Fruit fly (Drosophila melanogaster): ENCODE measurements around the gene Tbc1d8-9.

Tbc1d8-9 gene

dm6 chr3L:21343254-21344083 is at the start of gene Tbc1d8-9, which contains the start of gene CG32436:
Gene Tbc1d8-9, minus strand, starts transcription at chr3L:21343716.
Gene CG32436, plus strand, starts transcription at chr3L:21344033.
- TF ChIP-seq eg (GFP tag; IDR thresholded peaks at IDR 0.05) (no peak; the same call in 2 of the 3 replicates), Sox14 (GFP tag; optimal IDR thresholded peaks at IDR 0.05) (peak; percentile 92), CG8319 (GFP tag; optimal IDR thresholded peaks at IDR 0.05) (no peak), CG6276 (GFP tag; optimal IDR thresholded peaks at IDR 0.05) (no peak), vri (GFP tag; optimal IDR thresholded peaks at IDR 0.05) (peak; percentile 17), CG15336 (GFP tag; IDR thresholded peaks at IDR 0.05) (peak; percentile 49), CG6163 (GFP tag; IDR thresholded peaks at IDR 0.05) (0 out of 3 replicates have a peak, but pooled peaks have one; percentile 29), esn (GFP tag; optimal IDR thresholded peaks at IDR 0.05) (peak; percentile 15)

dm6 chr3L:21390431-21390830 is 46.9 kb upstream of the Tbc1d8-9 start:
- TF ChIP-seq CG11294 (GFP tag; IDR thresholded peaks at IDR 0.05), result no peak
- no peak for TF ChIP-seq Eip93F (GFP tag; optimal IDR thresholded peaks at IDR 0.05)
- TF ChIP-seq Hr39 (GFP tag; optimal IDR thresholded peaks at IDR 0.05), result no peak
- no peak for TF ChIP-seq CG32006 (GFP tag; optimal IDR thresholded peaks at IDR 0.05)
- TF ChIP-seq CG34406 (GFP tag; optimal IDR thresholded peaks at IDR 0.05), result no peak
- no peak for TF ChIP-seq CG6792 (GFP tag; optimal IDR thresholded peaks at IDR 0.05)

DNA sequence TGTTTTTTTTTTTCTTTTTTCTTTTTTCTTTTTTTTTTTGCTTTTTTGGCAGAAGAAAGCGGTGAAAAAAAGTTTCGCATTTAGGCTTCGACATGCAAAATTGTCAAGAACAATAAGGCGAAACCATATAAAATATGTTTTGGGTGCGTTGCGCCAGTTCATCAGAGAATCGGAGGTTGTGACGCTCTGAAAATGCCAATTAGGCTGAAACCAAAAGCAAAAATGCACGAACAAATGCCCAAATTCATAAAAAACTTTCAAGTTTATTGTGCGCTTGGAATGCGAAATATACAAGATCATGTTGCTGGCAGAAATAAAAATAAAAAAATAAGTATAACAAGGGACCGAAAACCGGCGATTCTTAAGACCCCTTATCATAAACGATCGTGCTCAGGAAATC is 46.2 kb upstream of the Tbc1d8-9 start:
- TF ChIP-seq Eip78C (GFP tag) (peak; percentile 26), Hr39 (GFP tag; optimal IDR thresholded peaks at IDR 0.05) (peak; percentile 20), esn (GFP tag; optimal IDR thresholded peaks at IDR 0.05) (peak; percentile 0), Sox102F (GFP tag; optimal IDR thresholded peaks at IDR 0.05) (peak; percentile 45), CG31627 (GFP tag; optimal IDR thresholded peaks at IDR 0.05) (peak; percentile 1), CG34406 (GFP tag; optimal IDR thresholded peaks at IDR 0.05) (peak; percentile 2), fkh (GFP tag; optimal IDR thresholded peaks at IDR 0.05) (no peak), achi (GFP tag; optimal IDR thresholded peaks at IDR 0.05) (no peak), svp (GFP tag) (peak; percentile 58), Met (GFP tag; optimal IDR thresholded peaks at IDR 0.05) (peak; percentile 24)

DNA sequence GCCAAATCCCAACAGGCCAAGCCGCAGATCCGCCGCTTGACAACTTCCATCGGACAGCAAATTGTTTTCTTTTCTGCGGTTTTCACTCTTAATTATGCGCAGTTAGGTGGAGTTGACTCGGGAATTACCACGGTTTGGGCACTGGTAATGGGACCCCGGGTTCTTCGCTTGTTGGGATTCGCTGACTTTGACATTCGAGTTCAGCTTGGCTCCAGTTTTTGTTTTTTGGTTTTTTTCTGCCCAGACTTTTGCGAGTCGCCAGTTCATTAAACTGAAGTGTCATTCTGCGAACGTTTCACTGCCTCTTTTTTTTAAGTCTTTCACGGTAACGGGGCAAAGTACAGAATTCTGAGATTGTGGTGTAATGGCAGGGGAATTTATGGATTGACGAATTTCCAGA is 45.3 kb upstream of the Tbc1d8-9 start:
- TF ChIP-seq acj6 (GFP tag; optimal IDR thresholded peaks at IDR 0.05) (no peak), svp (GFP tag) (no peak), Met (GFP tag; optimal IDR thresholded peaks at IDR 0.05) (no peak), esn (GFP tag; optimal IDR thresholded peaks at IDR 0.05) (no peak), Eip78C (GFP tag) (no peak), CG10669 (GFP tag; optimal IDR thresholded peaks at IDR 0.05) (no peak), cyc (GFP tag; optimal IDR thresholded peaks at IDR 0.05) (no peak), Sox14 (GFP tag; optimal IDR thresholded peaks at IDR 0.05) (no peak), ss (GFP tag; optimal IDR thresholded peaks at IDR 0.05) (no peak), OdsH (GFP tag; optimal IDR thresholded peaks at IDR 0.05) (no peak), Ets21C (GFP tag; optimal IDR thresholded peaks at IDR 0.05) (no peak), CG11762 (GFP tag; optimal IDR thresholded peaks at IDR 0.05; ENCODE audit: insufficient read depth) (no peak), fd85E (GFP tag; optimal IDR thresholded peaks at IDR 0.05) (no peak), dsx (GFP tag; optimal IDR thresholded peaks at IDR 0.05; ENCODE audit: poor library complexity, severe bottlenecking) (no peak), Gug (GFP tag; IDR thresholded peaks at IDR 0.05) (no peak), CG16779 (tag; optimal IDR thresholded peaks at IDR 0.05) (no peak), CG9139 (GFP tag; optimal IDR thresholded peaks at IDR 0.05) (no peak)

dm6 chr3L:21386917-21387316 is 43.4 kb upstream of the Tbc1d8-9 start:
- no peak for TF ChIP-seq spab (GFP tag; optimal IDR thresholded peaks at IDR 0.05)
- TF ChIP-seq Lpt (GFP tag; optimal IDR thresholded peaks at IDR 0.05), result no peak
- TF ChIP-seq fkh (GFP tag; optimal IDR thresholded peaks at IDR 0.05), result peak; percentile 56

All from whole organism, prepupa.